Worm (Caenorhabditis elegans) whole organism, L4 larva: ENCODE measurements around the gene clec-7.

Source experiments
- F49E8.2 ChIP-seq: sonication (generic microtip); optimal IDR thresholded peaks from 2 replicates; lab custom pipeline; 2016; ENCODE audit warnings: missing compliant biosample characterization, mild to moderate bottlenecking, missing genetic modification characterization, borderline replicate concordance
- T26A8.4 ChIP-seq: fragments of 200-800 bp; sonication (Bioruptor generic); IDR thresholded peaks from 2 replicates; pipeline ENCODE4 v1.3.6; 2022; ENCODE audit warnings: missing genetic modification characterization, missing compliant biosample characterization
- ZK337.2 ChIP-seq: fragments of 200-800 bp; sonication (Bioruptor generic); IDR thresholded peaks from 2 replicates; pipeline ENCODE4 v1.3.6; 2022; ENCODE audit warnings: missing genetic modification reagents, missing genetic modification characterization, missing compliant biosample characterization
- aly-2 ChIP-seq: sonication (generic microtip); optimal IDR thresholded peaks from 2 replicates; lab custom pipeline; 2018; ENCODE audit warnings: missing biosample characterization, missing genetic modification characterization
- arid-1 ChIP-seq: fragments of 200-800 bp; sonication (Bioruptor generic); conservative IDR thresholded peaks from 2 replicates; pipeline ENCODE4 v1.3.6; 2022; ENCODE audit warnings: missing genetic modification reagents, missing genetic modification characterization, missing compliant biosample characterization
- ceh-20 ChIP-seq: fragments of 200-800 bp; sonication (Bioruptor generic); IDR thresholded peaks from 2 replicates; pipeline ENCODE4 v1.3.6; 2022; ENCODE audit warnings: missing genetic modification reagents, missing genetic modification characterization, missing compliant biosample characterization
- ceh-28 ChIP-seq: fragments of 150-350 bp; optimal IDR thresholded peaks from 2 replicates; lab custom pipeline; 2014; ENCODE audit warnings: missing biosample characterization, missing genetic modification reagents, missing genetic modification characterization
- ceh-32 ChIP-seq: sonication (generic microtip); optimal IDR thresholded peaks from 2 replicates; lab custom pipeline; 2016; ENCODE audit warnings: mild to moderate bottlenecking, missing genetic modification characterization, missing compliant biosample characterization; ENCODE audit not compliant: poor library complexity
- ces-1 ChIP-seq: fragments of 150-350 bp; sonication (generic microtip); optimal IDR thresholded peaks from 4 replicates; lab custom pipeline; 2014; ENCODE audit warnings: missing biosample characterization, missing genetic modification reagents, missing genetic modification characterization
- cey-2 ChIP-seq: sonication (generic microtip); optimal IDR thresholded peaks from 3 replicates; lab custom pipeline; 2017; ENCODE audit warnings: missing genetic modification characterization, mild to moderate bottlenecking, missing compliant biosample characterization, antibody characterized with exemption, borderline replicate concordance; ENCODE audit not compliant: insufficient read depth
- daf-12 ChIP-seq: fragments of 150-350 bp; optimal IDR thresholded peaks from 2 replicates; lab custom pipeline; 2014; ENCODE audit warnings: missing biosample characterization, missing genetic modification reagents, missing genetic modification characterization
- daf-16 ChIP-seq, 3 experiments: sonication (generic microtip); optimal IDR thresholded peaks; 2 replicates each; lab custom pipeline; 2016 to 2017; ENCODE audit warnings: missing genetic modification characterization in 3 of 3, missing genetic modification reagents in 3 of 3, mild to moderate bottlenecking in 2 of 3, missing compliant biosample characterization in 2 of 3, missing biosample characterization in 1 of 3, moderate library complexity in 1 of 3
- dmd-6 ChIP-seq: fragments of 200-800 bp; sonication (Bioruptor generic); IDR thresholded peaks from 2 replicates; pipeline ENCODE4 v1.3.6; 2022; ENCODE audit warnings: missing genetic modification reagents, missing genetic modification characterization, missing compliant biosample characterization
- dmd-8 ChIP-seq: fragments of 200-800 bp; sonication (Bioruptor generic); IDR thresholded peaks from 2 replicates; pipeline ENCODE4 v1.3.6; 2022; ENCODE audit warnings: missing genetic modification characterization, missing compliant biosample characterization
- fos-1 ChIP-seq: fragments of 150-350 bp; optimal IDR thresholded peaks from 2 replicates; lab custom pipeline; 2014; ENCODE audit warnings: missing biosample characterization, missing genetic modification characterization
- hmg-1.1 ChIP-seq: fragments of 200-800 bp; sonication (Bioruptor generic); IDR thresholded peaks from 2 replicates; pipeline ENCODE4 v1.3.6; 2022; ENCODE audit warnings: missing genetic modification reagents, missing genetic modification characterization, missing compliant biosample characterization
- jun-1 ChIP-seq: fragments of 150-350 bp; optimal IDR thresholded peaks from 2 replicates; lab custom pipeline; 2014; ENCODE audit warnings: missing biosample characterization, missing genetic modification reagents, missing genetic modification characterization
- lin-1 ChIP-seq: fragments of 200-800 bp; sonication (Bioruptor generic); IDR thresholded peaks from 2 replicates; pipeline ENCODE4 v1.3.6; 2022; ENCODE audit warnings: missing genetic modification reagents, missing genetic modification characterization, missing compliant biosample characterization
- lin-13 ChIP-seq: fragments of 150-350 bp; optimal IDR thresholded peaks from 2 replicates; lab custom pipeline; 2014; ENCODE audit warnings: missing biosample characterization, missing genetic modification reagents, missing genetic modification characterization
- madf-5 ChIP-seq, 2 experiments: fragments of 200-800 bp; sonication (Bioruptor generic); IDR thresholded peaks; 2 replicates each; pipeline ENCODE4 v1.3.6; 2022; ENCODE audit warnings: missing compliant biosample characterization in 2 of 2, missing genetic modification characterization in 2 of 2
- mep-1 ChIP-seq: fragments of 150-350 bp; sonication (generic microtip); optimal IDR thresholded peaks from 3 replicates; lab custom pipeline; 2014; ENCODE audit warnings: missing biosample characterization, missing genetic modification characterization
- nhr-102 ChIP-seq: sonication (generic microtip); optimal IDR thresholded peaks from 2 replicates; lab custom pipeline; 2016; ENCODE audit warnings: mild to moderate bottlenecking, missing genetic modification characterization, moderate library complexity, missing compliant biosample characterization
- nhr-11 ChIP-seq: fragments of 150-350 bp; optimal IDR thresholded peaks from 2 replicates; lab custom pipeline; 2014; ENCODE audit warnings: missing biosample characterization, missing genetic modification characterization
- nhr-25 ChIP-seq: sonication (generic microtip); optimal IDR thresholded peaks from 2 replicates; lab custom pipeline; 2017; ENCODE audit warnings: missing genetic modification characterization, mild to moderate bottlenecking, missing compliant biosample characterization, antibody characterized with exemption, moderate library complexity, borderline replicate concordance; ENCODE audit not compliant: insufficient read depth
- nhr-41 ChIP-seq: fragments of 200-800 bp; sonication (Bioruptor generic); IDR thresholded peaks from 2 replicates; pipeline ENCODE4 v1.3.6; 2022; ENCODE audit warnings: missing genetic modification reagents, missing genetic modification characterization, missing compliant biosample characterization
- nhr-48 ChIP-seq: sonication (generic microtip); optimal IDR thresholded peaks from 2 replicates; lab custom pipeline; 2016; ENCODE audit warnings: mild to moderate bottlenecking, missing genetic modification characterization, missing compliant biosample characterization
- nhr-6 ChIP-seq: fragments of 150-350 bp; optimal IDR thresholded peaks from 2 replicates; lab custom pipeline; 2014; ENCODE audit warnings: missing biosample characterization, missing genetic modification characterization
- nhr-77 ChIP-seq: fragments of 150-350 bp; optimal IDR thresholded peaks from 2 replicates; lab custom pipeline; 2014; ENCODE audit warnings: missing biosample characterization, missing genetic modification characterization
- pqm-1 ChIP-seq: sonication (generic microtip); optimal IDR thresholded peaks from 2 replicates; lab custom pipeline; 2017; ENCODE audit warnings: missing biosample characterization, missing genetic modification characterization
- saeg-2 ChIP-seq: fragments of 200-800 bp; sonication (Bioruptor generic); IDR thresholded peaks from 2 replicates; pipeline ENCODE4 v1.3.6; 2022; ENCODE audit warnings: missing genetic modification reagents, missing genetic modification characterization, missing compliant biosample characterization
- skn-1 ChIP-seq: fragments of 150-350 bp; optimal IDR thresholded peaks from 2 replicates; lab custom pipeline; 2014; ENCODE audit warnings: missing biosample characterization, missing genetic modification characterization
- tag-97 ChIP-seq: fragments of 200-800 bp; sonication (Bioruptor generic); IDR thresholded peaks from 2 replicates; pipeline ENCODE4 v1.3.6; 2022; ENCODE audit warnings: missing genetic modification characterization, missing compliant biosample characterization
- tra-1 ChIP-seq: fragments of 200-800 bp; sonication (Bioruptor generic); IDR thresholded peaks from 2 replicates; pipeline ENCODE4 v1.3.6; 2022; ENCODE audit warnings: missing genetic modification reagents, missing genetic modification characterization, missing compliant biosample characterization
- unc-62 ChIP-seq, 3 experiments: fragments of 150-350 bp in 1 of 3; sonication (generic microtip); optimal IDR thresholded peaks in 2 of 3; peaks in 1 of 3; 1 replicate in 1 of 3; 2 replicates in 2 of 3; lab custom pipeline; 2014 to 2017; ENCODE audit warnings: missing biosample characterization in 3 of 3, missing genetic modification characterization in 3 of 3, missing genetic modification reagents in 3 of 3, missing genotype in 1 of 3
- zip-2 ChIP-seq: fragments of 150-350 bp; optimal IDR thresholded peaks from 2 replicates; lab custom pipeline; 2014; ENCODE audit warnings: missing biosample characterization, missing genetic modification characterization
- ztf-7 ChIP-seq: fragments of 150-350 bp; optimal IDR thresholded peaks from 2 replicates; lab custom pipeline; 2014; ENCODE audit warnings: missing biosample characterization, missing genetic modification characterization

clec-7 gene

DNA sequence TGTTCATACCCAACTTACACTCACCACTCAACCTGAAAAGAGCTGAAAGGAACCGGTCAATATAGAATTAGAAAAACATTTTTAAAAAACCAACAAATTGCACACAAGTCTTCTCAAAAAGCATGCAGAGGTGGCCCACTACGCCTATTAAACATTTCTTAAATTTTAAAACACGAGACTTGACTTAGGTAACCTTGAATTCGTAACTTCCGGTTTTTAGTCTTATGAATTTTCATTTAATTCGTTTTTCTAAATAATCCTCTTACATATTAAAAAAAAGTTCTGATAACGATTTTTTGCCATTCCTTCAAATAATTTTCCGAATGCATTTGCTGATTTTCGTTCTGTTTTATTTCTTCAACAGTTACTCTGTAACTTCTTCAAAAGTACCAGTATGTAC, at the start of gene clec-7:
clec-7 (plus strand) TSS at position 301 of the 400 bp plus-strand sequence.
- TF ChIP-seq unc-62 (GFP tag; optimal IDR thresholded peaks at IDR 0.05 in 1 of 2; lab: Kevin White, UChicago) (peak in 1 of 2 experiments; percentile 43), unc-62 (tag; optimal IDR thresholded peaks at IDR 0.05; lab: Kevin White, UChicago) (no peak), lin-1 (GFP tag; lab: Robert Waterston, UW) (no peak)

DNA sequence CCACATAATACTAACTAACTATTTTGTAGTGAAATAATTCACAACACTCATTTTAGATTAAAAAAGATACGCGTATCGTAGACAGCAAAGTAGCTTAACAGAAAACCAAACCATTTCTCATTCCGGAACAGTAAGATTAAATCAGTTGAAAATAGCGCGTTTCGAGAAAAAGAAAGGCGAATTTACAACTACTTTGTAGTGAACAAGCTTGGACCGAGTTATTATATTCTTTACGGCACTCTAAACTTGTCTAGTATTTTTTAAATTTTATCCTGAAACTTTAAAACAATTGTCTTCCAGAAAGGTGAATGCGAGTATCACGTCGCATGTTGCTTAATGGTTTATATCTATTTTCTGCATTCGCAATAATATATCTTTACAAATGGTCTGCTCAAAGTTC, 49.1 kb upstream of the clec-7 start, which contains the start of gene C13A2.4:
C13A2.4 (plus strand) TSS at position 301 of the 400 bp plus-strand sequence.
- TF ChIP-seq madf-5 (GFP tag; IDR thresholded peaks at IDR 0.05; lab: Robert Waterston, UW) (no peak), ZK337.2 (GFP tag; lab: Robert Waterston, UW) (no peak), ces-1 (GFP tag; lab: Kevin White, UChicago) (no peak), dmd-6 (GFP tag; lab: Robert Waterston, UW) (no peak), nhr-11 (no peak), tra-1 (GFP tag; lab: Robert Waterston, UW) (no peak), ztf-7 (tag; lab: Kevin White, UChicago) (no peak), hmg-1.1 (GFP tag; lab: Robert Waterston, UW) (no peak), nhr-102 (tag; lab: Kevin White, UChicago) (no peak), lin-13 (no peak), skn-1 (tag; lab: Kevin White, UChicago) (no peak), mep-1 (tag; lab: Kevin White, UChicago) (no peak)

DNA sequence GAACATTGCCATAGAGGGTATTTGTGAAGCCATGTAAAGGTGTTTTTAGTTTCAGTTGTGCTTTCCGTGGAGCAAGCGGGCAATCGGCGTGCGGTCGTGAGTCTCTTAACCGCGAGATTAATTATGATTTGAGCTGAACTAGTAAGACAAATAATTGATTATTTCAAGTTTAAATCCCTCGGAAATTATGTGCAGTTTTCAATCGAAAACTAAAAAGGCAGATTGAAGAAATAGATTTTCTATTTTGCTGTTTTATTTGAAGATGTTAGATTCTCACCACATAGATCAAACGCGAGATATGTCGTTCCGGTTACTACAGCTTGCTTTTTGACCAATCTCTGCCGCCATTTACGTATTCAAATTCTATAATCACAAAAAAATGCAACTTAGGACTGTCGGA, 46.2 kb upstream of the clec-7 start, which contains the start of gene C13A2.3:
C13A2.3 (plus strand) TSS at position 301 of the 400 bp plus-strand sequence.
- TF ChIP-seq unc-62 (GFP tag; optimal IDR thresholded peaks at IDR 0.05 in 1 of 2; lab: Kevin White, UChicago) (peak in 1 of 2 experiments; percentile 28), unc-62 (tag; optimal IDR thresholded peaks at IDR 0.05; lab: Kevin White, UChicago) (no peak), ceh-20 (GFP tag; lab: Robert Waterston, UW) (no peak)

DNA sequence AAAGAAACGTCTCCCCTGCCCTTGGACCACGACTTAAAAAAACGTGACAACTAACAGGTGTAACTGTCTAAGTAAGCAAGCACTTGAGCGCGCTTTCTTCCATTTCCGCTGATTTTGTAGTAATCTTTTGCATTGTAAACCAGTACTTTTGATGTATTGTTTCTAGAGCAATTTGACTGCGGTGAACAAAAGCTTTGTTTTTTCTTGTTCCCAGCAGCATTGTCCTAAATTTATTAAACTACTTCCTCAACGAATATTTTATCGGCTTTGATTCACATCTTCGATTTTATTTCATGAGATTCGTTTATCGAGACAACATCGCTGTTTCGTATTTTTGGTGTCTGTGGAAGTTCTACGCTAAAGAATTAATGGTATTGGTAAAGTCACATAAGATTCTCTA, 39.5 kb upstream of the clec-7 start, which contains the start of gene C13A2.1:
C13A2.1 (plus strand) TSS at position 301 of the 400 bp plus-strand sequence.
- TF ChIP-seq jun-1 (no peak), arid-1 (no peak), nhr-25 (tag; lab: Kevin White, UChicago) (no peak), ceh-28 (tag; lab: Kevin White, UChicago) (no peak), zip-2 (tag; lab: Kevin White, UChicago) (no peak), fos-1 (tag; lab: Kevin White, UChicago) (no peak), cey-2 (tag; lab: Kevin White, UChicago) (no peak), nhr-6 (no peak), pqm-1 (tag; lab: Kevin White, UChicago) (no peak), saeg-2 (no peak)
- TF ChIP-seq, all 104 proteins: peak for 0

DNA sequence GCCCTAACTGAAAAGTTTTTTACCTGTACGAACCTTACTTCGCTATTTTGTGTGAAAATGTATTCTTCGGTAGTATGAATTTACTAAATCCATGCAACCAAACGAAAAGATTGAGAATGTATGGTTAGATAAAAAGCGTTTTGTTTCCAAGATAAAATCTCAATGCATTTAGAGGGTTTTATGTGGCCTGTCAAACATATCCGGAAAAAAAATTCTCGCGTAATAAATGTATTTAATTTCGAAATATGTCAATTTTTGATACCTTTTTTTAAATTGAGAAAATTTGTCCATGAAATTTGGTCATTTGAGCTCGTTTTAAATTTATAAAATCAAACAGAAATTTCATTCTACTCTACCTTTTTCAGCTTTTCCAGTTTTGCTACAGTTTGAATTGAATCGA, 32.9 kb upstream of the clec-7 start, which contains the start of gene F07G11.4:
F07G11.4 (minus strand) TSS at position 101 of the 400 bp plus-strand sequence.
- TF ChIP-seq dmd-8 (GFP tag; lab: Robert Waterston, UW) = no peak
- no peak for TF ChIP-seq ceh-20 (GFP tag; lab: Robert Waterston, UW)
- no peak for TF ChIP-seq F49E8.2 (tag; lab: Kevin White, UChicago)
- no peak for TF ChIP-seq daf-12 (tag; lab: Kevin White, UChicago)
- TF ChIP-seq nhr-48 (tag; lab: Kevin White, UChicago) = no peak
- no peak for TF ChIP-seq daf-16 (GFP tag; optimal IDR thresholded peaks at IDR 0.05; lab: Kevin White, UChicago)
- no peak for TF ChIP-seq daf-16 (tag; optimal IDR thresholded peaks at IDR 0.05; lab: Kevin White, UChicago)
- TF ChIP-seq T26A8.4 (GFP tag; lab: Robert Waterston, UW) = no peak
- TF ChIP-seq aly-2 (tag; lab: Kevin White, UChicago) = no peak
- TF ChIP-seq fos-1 (tag; lab: Kevin White, UChicago) = no peak
- TF ChIP-seq ceh-32 (tag; lab: Kevin White, UChicago) = no peak
- TF ChIP-seq nhr-41 (GFP tag; lab: Robert Waterston, UW) = no peak
- no peak for TF ChIP-seq ces-1 (GFP tag; lab: Kevin White, UChicago)
- TF ChIP-seq tag-97 (GFP tag; lab: Robert Waterston, UW) = no peak
- TF ChIP-seq nhr-77 = no peak
- TF ChIP-seq dmd-6 (GFP tag; lab: Robert Waterston, UW) = no peak
- no peak for TF ChIP-seq zip-2 (tag; lab: Kevin White, UChicago)
- TF ChIP-seq nhr-6 = no peak
